Worm (Caenorhabditis elegans) whole organism, young adult: Measurements from ENCODE around the gene F21C10.18.

Source experiments
- B0336.3 ChIP-seq: fragments of 200-800 bp; sonication (Bioruptor generic); IDR thresholded peaks from 2 replicates; pipeline ENCODE4 v1.3.6; 2022; ENCODE audit warnings: missing genetic modification characterization, missing compliant biosample characterization
- D2030.7 ChIP-seq: fragments of 200-800 bp; sonication (Bioruptor generic); IDR thresholded peaks from 2 replicates; pipeline ENCODE4 v1.3.6; 2022; ENCODE audit warnings: missing genetic modification reagents, missing genetic modification characterization, missing compliant biosample characterization
- F23B12.7 ChIP-seq: sonication (generic microtip); optimal IDR thresholded peaks from 2 replicates; lab custom pipeline; 2017; ENCODE audit warnings: missing genetic modification characterization, mild to moderate bottlenecking, missing compliant biosample characterization, antibody characterized with exemption, moderate library complexity; ENCODE audit not compliant: insufficient read depth
- F33H1.4 ChIP-seq: fragments of 200-800 bp; sonication (Bioruptor generic); IDR thresholded peaks from 2 replicates; pipeline ENCODE4 v1.3.6; 2022; ENCODE audit warnings: missing genetic modification reagents, missing genetic modification characterization, missing compliant biosample characterization
- F49E8.2 ChIP-seq: sonication (generic microtip); optimal IDR thresholded peaks from 3 replicates; lab custom pipeline; 2017; ENCODE audit warnings: missing genetic modification characterization, mild to moderate bottlenecking, missing compliant biosample characterization, antibody characterized with exemption, moderate library complexity; ENCODE audit not compliant: insufficient read depth
- F57A8.1 ChIP-seq: fragments of 200-800 bp; sonication (Bioruptor generic); optimal IDR thresholded peaks from 2 replicates; lab custom pipeline; 2018; ENCODE audit warnings: mild to moderate bottlenecking, missing genetic modification characterization, moderate library complexity, missing compliant biosample characterization
- K12H6.12 ChIP-seq: fragments of 200-800 bp; sonication (Bioruptor generic); optimal IDR thresholded peaks from 2 replicates; lab custom pipeline; 2018; ENCODE audit warnings: mild to moderate bottlenecking, missing genetic modification characterization, missing compliant biosample characterization
- T07F8.4 ChIP-seq: sonication (generic microtip); optimal IDR thresholded peaks from 2 replicates; lab custom pipeline; 2016; ENCODE audit warnings: mild to moderate bottlenecking, missing genetic modification characterization, moderate library complexity, missing compliant biosample characterization
- Y67H2A.10 ChIP-seq: fragments of 200-800 bp; sonication (Bioruptor generic); conservative IDR thresholded peaks from 2 replicates; pipeline ENCODE4 v1.3.6; 2022; ENCODE audit warnings: missing genetic modification reagents, missing genetic modification characterization, missing compliant biosample characterization
- ZK185.1 ChIP-seq: sonication (generic microtip); optimal IDR thresholded peaks from 2 replicates; lab custom pipeline; 2016; ENCODE audit warnings: mild to moderate bottlenecking, missing genetic modification characterization, missing compliant biosample characterization; ENCODE audit not compliant: poor library complexity, severe bottlenecking
- akir-1 ChIP-seq: fragments of 200-800 bp; sonication (Bioruptor generic); optimal IDR thresholded peaks from 2 replicates; lab custom pipeline; 2018; ENCODE audit warnings: mild to moderate bottlenecking, missing genetic modification characterization, moderate library complexity, missing compliant biosample characterization
- atf-7 ChIP-seq: sonication (generic microtip); optimal IDR thresholded peaks from 2 replicates; lab custom pipeline; 2017; ENCODE audit warnings: mild to moderate bottlenecking, missing genetic modification characterization, missing compliant biosample characterization
- athp-1 ChIP-seq: sonication (generic microtip); optimal IDR thresholded peaks from 2 replicates; lab custom pipeline; 2017; ENCODE audit warnings: mild to moderate bottlenecking, missing genetic modification characterization, missing compliant biosample characterization
- attf-5 ChIP-seq: fragments of 200-800 bp; sonication (Bioruptor generic); optimal IDR thresholded peaks from 2 replicates; lab custom pipeline; 2018; ENCODE audit warnings: mild to moderate bottlenecking, missing genetic modification characterization, missing compliant biosample characterization
- cebp-1 ChIP-seq, 2 experiments: fragments of 200-800 bp in 1 of 2; sonication (Bioruptor generic) in 1 of 2; sonication (generic microtip) in 1 of 2; IDR thresholded peaks in 1 of 2; optimal IDR thresholded peaks in 1 of 2; 2 replicates each; pipeline versions ENCODE4 v1.3.6 to Lab custom; 2017 to 2022; ENCODE audit warnings: missing compliant biosample characterization in 2 of 2, missing genetic modification characterization in 2 of 2, mild to moderate bottlenecking in 1 of 2, missing genetic modification reagents in 1 of 2, moderate library complexity in 1 of 2
- dox-1 ChIP-seq: fragments of 200-800 bp; sonication (Bioruptor generic); IDR thresholded peaks from 2 replicates; pipeline ENCODE4 v1.3.6; 2022; ENCODE audit warnings: missing genetic modification reagents, missing genetic modification characterization, missing compliant biosample characterization
- dpff-1 ChIP-seq: sonication (generic microtip); optimal IDR thresholded peaks from 2 replicates; lab custom pipeline; 2017; ENCODE audit warnings: mild to moderate bottlenecking, missing genetic modification characterization, missing compliant biosample characterization
- egl-18 ChIP-seq: fragments of 200-800 bp; sonication (Bioruptor generic); IDR thresholded peaks from 2 replicates; pipeline ENCODE4 v1.3.6; 2022; ENCODE audit warnings: missing genetic modification reagents, missing genetic modification characterization, missing compliant biosample characterization
- ekl-4 ChIP-seq: fragments of 200-800 bp; sonication (Bioruptor generic); IDR thresholded peaks from 2 replicates; pipeline ENCODE4 v1.3.6; 2022; ENCODE audit warnings: missing genetic modification reagents, missing genetic modification characterization, missing compliant biosample characterization
- hmg-20 ChIP-seq: fragments of 200-800 bp; sonication (Bioruptor generic); IDR thresholded peaks from 2 replicates; pipeline ENCODE4 v1.3.6; 2022; ENCODE audit warnings: missing genetic modification reagents, missing genetic modification characterization, missing compliant biosample characterization
- let-526 ChIP-seq: fragments of 200-800 bp; sonication (Bioruptor generic); IDR thresholded peaks from 2 replicates; pipeline ENCODE4 v1.3.6; 2022; ENCODE audit warnings: missing genetic modification reagents, missing genetic modification characterization, missing compliant biosample characterization
- let-607 ChIP-seq, 2 experiments: fragments of 200-800 bp in 1 of 2; sonication (Bioruptor generic) in 1 of 2; sonication (generic microtip) in 1 of 2; optimal IDR thresholded peaks; 2 replicates each; lab custom pipeline; 2016 to 2018; ENCODE audit warnings: mild to moderate bottlenecking in 2 of 2, missing compliant biosample characterization in 2 of 2, missing genetic modification characterization in 2 of 2, moderate library complexity in 2 of 2, missing genotype in 1 of 2
- lin-26 ChIP-seq: fragments of 200-800 bp; sonication (Bioruptor generic); IDR thresholded peaks from 2 replicates; pipeline ENCODE4 v1.3.6; 2022; ENCODE audit warnings: missing genetic modification reagents, missing genetic modification characterization, missing compliant biosample characterization
- madf-3 ChIP-seq: fragments of 200-800 bp; sonication (Bioruptor generic); IDR thresholded peaks from 2 replicates; pipeline ENCODE4 v1.3.6; 2022; ENCODE audit warnings: missing genetic modification reagents, missing genetic modification characterization, missing compliant biosample characterization
- madf-8 ChIP-seq: fragments of 200-800 bp; sonication (Bioruptor generic); conservative IDR thresholded peaks from 2 replicates; pipeline ENCODE4 v1.3.6; 2022; ENCODE audit warnings: missing genetic modification reagents, missing genetic modification characterization, missing compliant biosample characterization
- nhr-80 ChIP-seq: sonication (generic microtip); optimal IDR thresholded peaks from 2 replicates; lab custom pipeline; 2016; ENCODE audit warnings: missing genetic modification characterization, missing compliant biosample characterization
- nhr-90 ChIP-seq: sonication (generic microtip); optimal IDR thresholded peaks from 2 replicates; lab custom pipeline; 2016; ENCODE audit warnings: missing genotype, mild to moderate bottlenecking, missing genetic modification characterization, missing compliant biosample characterization
- rec-8 ChIP-seq, 2 experiments: sonication (generic microtip); optimal IDR thresholded peaks; 2 replicates each; lab custom pipeline; 2016; ENCODE audit warnings: mild to moderate bottlenecking in 2 of 2, missing genetic modification characterization in 2 of 2, missing genetic modification reagents in 2 of 2, missing genotype in 2 of 2, missing biosample characterization in 1 of 2, missing compliant biosample characterization in 1 of 2, moderate library complexity in 1 of 2
- sdz-38 ChIP-seq: sonication (generic microtip); optimal IDR thresholded peaks from 2 replicates; lab custom pipeline; 2016; ENCODE audit warnings: missing genotype, missing genetic modification characterization, missing compliant biosample characterization
- snpc-1.3 ChIP-seq: sonication (generic microtip); optimal IDR thresholded peaks from 2 replicates; lab custom pipeline; 2017; ENCODE audit warnings: missing genetic modification characterization, mild to moderate bottlenecking, missing compliant biosample characterization, antibody characterized with exemption, moderate library complexity, missing genotype, missing genetic modification reagents; ENCODE audit not compliant: insufficient read depth
- snpc-3.4 ChIP-seq: sonication (generic microtip); optimal IDR thresholded peaks from 2 replicates; lab custom pipeline; 2017; ENCODE audit warnings: missing genetic modification characterization, mild to moderate bottlenecking, missing compliant biosample characterization, antibody characterized with exemption, moderate library complexity, missing genotype, missing genetic modification reagents
- snpc-4 ChIP-seq, 5 experiments: fragments of 150-350 bp in 1 of 5; sonication (generic microtip) in 4 of 5; optimal IDR thresholded peaks; 2 replicates each; lab custom pipeline; 2014 to 2018; ENCODE audit warnings: missing genetic modification characterization in 5 of 5, missing biosample characterization in 3 of 5, antibody characterized with exemption in 2 of 5, mild to moderate bottlenecking in 2 of 5, missing compliant biosample characterization in 2 of 5, missing genotype in 2 of 5, moderate library complexity in 2 of 5, missing genetic modification reagents in 1 of 5
- somi-1 ChIP-seq: fragments of 200-800 bp; sonication (Bioruptor generic); optimal IDR thresholded peaks from 2 replicates; lab custom pipeline; 2018; ENCODE audit warnings: mild to moderate bottlenecking, missing genetic modification characterization, missing compliant biosample characterization
- tbx-9 ChIP-seq: sonication (generic microtip); optimal IDR thresholded peaks from 2 replicates; lab custom pipeline; 2016; ENCODE audit warnings: borderline replicate concordance, missing genetic modification characterization, inconsistent platforms, missing compliant biosample characterization
- unc-62 ChIP-seq: fragments of 150-350 bp; optimal IDR thresholded peaks from 2 replicates; lab custom pipeline; 2014; ENCODE audit warnings: missing biosample characterization, missing genetic modification reagents, missing genetic modification characterization
- xnd-1 ChIP-seq: sonication (generic microtip); optimal IDR thresholded peaks from 2 replicates; lab custom pipeline; 2016; ENCODE audit warnings: missing genotype, missing genetic modification reagents, missing genetic modification characterization, missing compliant biosample characterization
- ztf-25 ChIP-seq: fragments of 200-800 bp; sonication (Bioruptor generic); IDR thresholded peaks from 2 replicates; pipeline ENCODE4 v1.3.6; 2022; ENCODE audit warnings: missing genetic modification reagents, missing genetic modification characterization, missing compliant biosample characterization

Gene F21C10.18

ce11 chrV:9076273-9076672 is 32.0 kb upstream of the F21C10.18 start, which contains the start of gene T27E4.7:
Gene T27E4.7 (minus strand): TSS chrV:9076322.
- no peak for TF ChIP-seq F49E8.2 (tag; lab: Kevin White, UChicago)
- no peak for TF ChIP-seq F23B12.7 (tag; lab: Kevin White, UChicago)
- TF ChIP-seq tbx-9, result no peak
- TF ChIP-seq T07F8.4 (tag; lab: Kevin White, UChicago), result no peak
- TF ChIP-seq dpff-1 (tag; lab: Kevin White, UChicago), result no peak
- no peak for TF ChIP-seq madf-3 (GFP tag; lab: Robert Waterston, UW)
- no peak for TF ChIP-seq cebp-1 (GFP tag; IDR thresholded peaks at IDR 0.05; lab: Robert Waterston, UW)
- TF ChIP-seq cebp-1 (tag; optimal IDR thresholded peaks at IDR 0.05; lab: Kevin White, UChicago), result no peak
- TF ChIP-seq ztf-25 (GFP tag; lab: Robert Waterston, UW), result no peak

- TF ChIP-seq cebp-1 (GFP tag; IDR thresholded peaks at IDR 0.05; lab: Robert Waterston, UW), result no peak
- TF ChIP-seq cebp-1 (tag; optimal IDR thresholded peaks at IDR 0.05; lab: Kevin White, UChicago), result peak; percentile 42
- no peak for TF ChIP-seq sdz-38 (tag; lab: Kevin White, UChicago)
Measured at ce11 chrV:9078067-9078581, 30.2 kb upstream of the F21C10.18 start.

- TF ChIP-seq Y67H2A.10 (no peak), snpc-4 (GFP tag; optimal IDR thresholded peaks at IDR 0.05; lab: Kevin White, UChicago) (no peak), snpc-4 (tag; optimal IDR thresholded peaks at IDR 0.05; lab: Kevin White, UChicago) (peak in 1 of 4 experiments; percentile 1), F57A8.1 (GFP tag; lab: Kevin White, UChicago) (no peak), cebp-1 (GFP tag; IDR thresholded peaks at IDR 0.05; lab: Robert Waterston, UW) (no peak), cebp-1 (tag; optimal IDR thresholded peaks at IDR 0.05; lab: Kevin White, UChicago) (peak; percentile 63), unc-62 (peak; percentile 19), nhr-90 (peak; percentile 61), nhr-80 (tag; lab: Kevin White, UChicago) (peak; percentile 88), atf-7 (tag; lab: Kevin White, UChicago) (peak; percentile 50), let-607 (tag; optimal IDR thresholded peaks at IDR 0.05; lab: Kevin White, UChicago) (peak in 1 of 2 experiments; percentile 31), B0336.3 (GFP tag; lab: Robert Waterston, UW) (0 out of 2 replicates have a peak, but pooled peaks have one; percentile 22), akir-1 (GFP tag; lab: Kevin White, UChicago) (no peak), dox-1 (GFP tag; lab: Robert Waterston, UW) (peak; percentile 49; the same call in 1 of the 2 replicates), attf-5 (GFP tag; lab: Kevin White, UChicago) (peak; percentile 29), somi-1 (GFP tag; lab: Kevin White, UChicago) (no peak)
- TF ChIP-seq, all 124 proteins: peak for 10
Measured at ce11 chrV:9078815-9079525, 29.3 kb upstream of the F21C10.18 start.

DNA sequence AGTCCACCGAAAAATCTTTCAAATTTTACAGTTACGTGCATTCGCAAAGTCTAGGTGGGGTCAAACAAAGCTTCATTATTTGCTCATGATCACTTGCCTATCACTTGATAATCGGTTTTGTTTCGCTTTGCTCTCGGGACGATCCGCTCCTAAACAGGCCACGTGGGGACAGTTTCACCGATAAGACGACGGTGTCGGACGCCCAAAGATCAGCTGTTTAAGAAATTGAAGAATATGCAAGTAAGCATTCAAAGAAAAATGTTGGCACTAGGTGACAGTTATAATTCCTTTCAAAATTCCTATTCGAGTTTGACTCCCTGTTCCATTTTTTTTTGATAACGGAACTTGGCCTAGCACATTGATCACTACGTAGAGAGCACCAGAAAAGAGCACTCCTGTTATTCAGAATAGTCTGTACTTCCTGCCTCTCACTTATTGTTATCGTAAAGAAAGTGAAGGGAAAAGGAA is 28.3 kb upstream of the F21C10.18 start:
- TF ChIP-seq D2030.7 (GFP tag; lab: Robert Waterston, UW) (no peak), xnd-1 (tag; lab: Kevin White, UChicago) (no peak), snpc-4 (GFP tag; optimal IDR thresholded peaks at IDR 0.05; lab: Kevin White, UChicago) (no peak), snpc-4 (tag; optimal IDR thresholded peaks at IDR 0.05; lab: Kevin White, UChicago) (peak in 2 of 4 experiments; percentile 24 to 37), ZK185.1 (tag; lab: Kevin White, UChicago) (peak; percentile 19), F33H1.4 (GFP tag; lab: Robert Waterston, UW) (no peak), lin-26 (GFP tag; lab: Robert Waterston, UW) (no peak), athp-1 (tag; lab: Kevin White, UChicago) (no peak), rec-8 (tag; optimal IDR thresholded peaks at IDR 0.05; lab: Kevin White, UChicago) (no peak), dox-1 (GFP tag; lab: Robert Waterston, UW) (peak; percentile 69; the same call in 1 of the 2 replicates), madf-8 (GFP tag; lab: Robert Waterston, UW) (no peak), K12H6.12 (tag; lab: Kevin White, UChicago) (no peak), sdz-38 (tag; lab: Kevin White, UChicago) (no peak), let-526 (GFP tag; lab: Robert Waterston, UW) (peak; percentile 4; the same call in 1 of the 2 replicates), hmg-20 (GFP tag; lab: Robert Waterston, UW) (no peak), egl-18 (GFP tag; lab: Robert Waterston, UW) (no peak), attf-5 (GFP tag; lab: Kevin White, UChicago) (peak; percentile 4), ekl-4 (GFP tag; lab: Robert Waterston, UW) (no peak), snpc-3.4 (tag; lab: Kevin White, UChicago) (no peak), snpc-1.3 (tag; lab: Kevin White, UChicago) (no peak)
